Worm (Caenorhabditis elegans) whole organism, L1 larva: ENCODE results near the gene nhr-19.

ENCODE experiments used
- C16A3.4 ChIP-seq: fragments of 150-350 bp; optimal IDR thresholded peaks from 2 replicates; lab custom pipeline; 2014; ENCODE audit warnings: missing biosample characterization, missing genetic modification characterization
- C34B4.2 ChIP-seq: sonication (generic microtip); optimal IDR thresholded peaks from 2 replicates; lab custom pipeline; 2017; ENCODE audit warnings: mild to moderate bottlenecking, missing genetic modification characterization, missing compliant biosample characterization
- F16B12.6 ChIP-seq: fragments of 150-350 bp; optimal IDR thresholded peaks from 2 replicates; lab custom pipeline; 2014; ENCODE audit warnings: missing biosample characterization, missing genetic modification characterization
- aha-1 ChIP-seq: fragments of 150-350 bp; optimal IDR thresholded peaks from 2 replicates; lab custom pipeline; 2014; ENCODE audit warnings: missing biosample characterization, missing genetic modification characterization
- alr-1 ChIP-seq: fragments of 200-800 bp; sonication (Bioruptor generic); optimal IDR thresholded peaks from 2 replicates; lab custom pipeline; 2018; ENCODE audit warnings: borderline replicate concordance, mild to moderate bottlenecking, missing genetic modification characterization, missing compliant biosample characterization
- blmp-1 ChIP-seq: fragments of 150-350 bp; optimal IDR thresholded peaks from 2 replicates; lab custom pipeline; 2014; ENCODE audit warnings: missing biosample characterization, missing genetic modification characterization
- ceh-63 ChIP-seq: fragments of 200-800 bp; sonication (Bioruptor generic); optimal IDR thresholded peaks from 2 replicates; lab custom pipeline; 2018; ENCODE audit warnings: mild to moderate bottlenecking, missing genetic modification characterization, missing compliant biosample characterization
- ceh-90 ChIP-seq: sonication (generic microtip); optimal IDR thresholded peaks from 2 replicates; lab custom pipeline; 2016; ENCODE audit warnings: missing genetic modification characterization, missing compliant biosample characterization
- dsc-1 ChIP-seq: sonication (generic microtip); optimal IDR thresholded peaks from 2 replicates; lab custom pipeline; 2016; ENCODE audit warnings: mild to moderate bottlenecking, missing genetic modification characterization, missing compliant biosample characterization
- egl-13 ChIP-seq: sonication (generic microtip); optimal IDR thresholded peaks from 2 replicates; lab custom pipeline; 2016; ENCODE audit warnings: missing genotype, missing genetic modification reagents, missing genetic modification characterization, missing compliant biosample characterization
- egl-27 ChIP-seq, 2 experiments: fragments of 150-350 bp in 1 of 2; sonication (generic microtip); optimal IDR thresholded peaks; 3 replicates each; lab custom pipeline; 2017 to 2018; ENCODE audit warnings: missing biosample characterization in 2 of 2, missing genetic modification characterization in 2 of 2, missing genetic modification reagents in 2 of 2
- elt-2 ChIP-seq: sonication (generic microtip); optimal IDR thresholded peaks from 2 replicates; lab custom pipeline; 2016; ENCODE audit warnings: missing genetic modification characterization, mild to moderate bottlenecking, inconsistent platforms, missing compliant biosample characterization, missing genetic modification reagents
- elt-3 ChIP-seq, 6 experiments: fragments of 150-350 bp in 1 of 6; sonication (generic microtip); optimal IDR thresholded peaks; 2 replicates each; lab custom pipeline; 2017 to 2018; ENCODE audit warnings: missing biosample characterization in 6 of 6, missing genetic modification characterization in 6 of 6, inconsistent platforms in 1 of 6
- fkh-10 ChIP-seq: sonication (generic microtip); optimal IDR thresholded peaks from 2 replicates; lab custom pipeline; 2017; ENCODE audit warnings: missing biosample characterization, missing genetic modification reagents, missing genetic modification characterization
- fkh-8 ChIP-seq: sonication (generic microtip); optimal IDR thresholded peaks from 2 replicates; lab custom pipeline; 2016; ENCODE audit warnings: mild to moderate bottlenecking, missing genetic modification characterization, missing compliant biosample characterization
- grh-1 ChIP-seq: fragments of 200-800 bp; sonication (Bioruptor generic); IDR thresholded peaks from 2 replicates; pipeline ENCODE4 v1.3.6; 2022; ENCODE audit warnings: missing genetic modification reagents, missing genetic modification characterization, missing compliant biosample characterization
- hlh-17 ChIP-seq: fragments of 200-800 bp; sonication (Bioruptor generic); optimal IDR thresholded peaks from 2 replicates; lab custom pipeline; 2018; ENCODE audit warnings: missing genetic modification characterization, mild to moderate bottlenecking, missing compliant biosample characterization, moderate library complexity, borderline replicate concordance
- hlh-4 ChIP-seq: sonication (generic microtip); optimal IDR thresholded peaks from 2 replicates; lab custom pipeline; 2016; ENCODE audit warnings: mild to moderate bottlenecking, missing genetic modification characterization, missing compliant biosample characterization
- hpl-2 ChIP-seq: fragments of 150-350 bp; optimal IDR thresholded peaks from 2 replicates; lab custom pipeline; 2014; ENCODE audit warnings: missing biosample characterization, missing genetic modification reagents, missing genetic modification characterization
- jun-1 ChIP-seq: fragments of 150-350 bp; optimal IDR thresholded peaks from 2 replicates; lab custom pipeline; 2014; ENCODE audit warnings: missing biosample characterization, missing genetic modification reagents, missing genetic modification characterization
- lin-39 ChIP-seq: fragments of 150-350 bp; optimal IDR thresholded peaks from 2 replicates; lab custom pipeline; 2014; ENCODE audit warnings: missing biosample characterization, missing genetic modification reagents, missing genetic modification characterization
- lsy-2 ChIP-seq, 2 experiments: fragments of 150-350 bp; optimal IDR thresholded peaks; 2 replicates each; lab custom pipeline; 2014; ENCODE audit warnings: missing biosample characterization in 2 of 2, missing genetic modification characterization in 2 of 2
- mdl-1 ChIP-seq, 2 experiments: fragments of 150-350 bp; optimal IDR thresholded peaks; 2 replicates each; lab custom pipeline; 2014 to 2017; ENCODE audit warnings: missing biosample characterization in 2 of 2, missing genetic modification characterization in 2 of 2, inconsistent platforms in 1 of 2
- mef-2 ChIP-seq: fragments of 150-350 bp; optimal IDR thresholded peaks from 2 replicates; lab custom pipeline; 2014; ENCODE audit warnings: missing biosample characterization, missing genetic modification characterization
- mep-1 ChIP-seq: fragments of 150-350 bp; optimal IDR thresholded peaks from 2 replicates; lab custom pipeline; 2014; ENCODE audit warnings: missing biosample characterization, missing genetic modification characterization
- nhr-12 ChIP-seq: sonication (generic microtip); optimal IDR thresholded peaks from 2 replicates; lab custom pipeline; 2017; ENCODE audit warnings: missing biosample characterization, missing genetic modification characterization
- nhr-19 ChIP-seq: fragments of 200-800 bp; sonication (Bioruptor generic); conservative IDR thresholded peaks from 2 replicates; pipeline ENCODE4 v1.3.6; 2022; ENCODE audit warnings: missing genetic modification characterization, missing compliant biosample characterization
- nhr-28 ChIP-seq: fragments of 150-350 bp; optimal IDR thresholded peaks from 2 replicates; lab custom pipeline; 2014; ENCODE audit warnings: missing biosample characterization, missing genetic modification characterization
- nhr-47 ChIP-seq: sonication (generic microtip); optimal IDR thresholded peaks from 2 replicates; lab custom pipeline; 2016; ENCODE audit warnings: mild to moderate bottlenecking, missing genetic modification characterization, moderate library complexity, missing compliant biosample characterization
- nhr-76 ChIP-seq: sonication (generic microtip); optimal IDR thresholded peaks from 2 replicates; lab custom pipeline; 2017; ENCODE audit warnings: missing biosample characterization, missing genetic modification characterization
- nhr-77 ChIP-seq: fragments of 150-350 bp; optimal IDR thresholded peaks from 2 replicates; lab custom pipeline; 2014; ENCODE audit warnings: missing biosample characterization, missing genetic modification characterization
- nhr-84 ChIP-seq: sonication (generic microtip); optimal IDR thresholded peaks from 2 replicates; lab custom pipeline; 2017; ENCODE audit warnings: missing biosample characterization, missing genetic modification characterization
- pag-3 ChIP-seq: sonication (generic microtip); optimal IDR thresholded peaks from 2 replicates; lab custom pipeline; 2017; ENCODE audit warnings: missing genetic modification characterization, mild to moderate bottlenecking, missing compliant biosample characterization, antibody characterized with exemption, borderline replicate concordance; ENCODE audit not compliant: insufficient read depth
- pqm-1 ChIP-seq: sonication (generic microtip); optimal IDR thresholded peaks from 3 replicates; lab custom pipeline; 2017; ENCODE audit warnings: missing biosample characterization, missing genetic modification characterization
- rnt-1 ChIP-seq: sonication (generic microtip); optimal IDR thresholded peaks from 2 replicates; lab custom pipeline; 2016; ENCODE audit warnings: mild to moderate bottlenecking, missing genetic modification characterization, moderate library complexity, missing compliant biosample characterization
- skn-1 ChIP-seq: fragments of 150-350 bp; optimal IDR thresholded peaks from 2 replicates; lab custom pipeline; 2014; ENCODE audit warnings: missing biosample characterization, missing genetic modification characterization
- snpc-4 ChIP-seq: fragments of 150-350 bp; optimal IDR thresholded peaks from 2 replicates; lab custom pipeline; 2014; ENCODE audit warnings: missing biosample characterization, missing genetic modification characterization
- snu-23 ChIP-seq: sonication (generic microtip); optimal IDR thresholded peaks from 2 replicates; lab custom pipeline; 2016; ENCODE audit warnings: missing genetic modification characterization, missing compliant biosample characterization
- sptf-1 ChIP-seq: fragments of 150-350 bp; optimal IDR thresholded peaks from 2 replicates; lab custom pipeline; 2014; ENCODE audit warnings: missing biosample characterization, missing genetic modification characterization
- sup-37 ChIP-seq: fragments of 200-800 bp; sonication (Bioruptor generic); optimal IDR thresholded peaks from 2 replicates; lab custom pipeline; 2018; ENCODE audit warnings: mild to moderate bottlenecking, missing genetic modification characterization, missing compliant biosample characterization
- tlp-1 ChIP-seq: fragments of 150-350 bp; optimal IDR thresholded peaks from 2 replicates; lab custom pipeline; 2014; ENCODE audit warnings: missing biosample characterization, missing genetic modification characterization
- unc-30 ChIP-seq: sonication (generic microtip); optimal IDR thresholded peaks from 2 replicates; lab custom pipeline; 2017; ENCODE audit warnings: missing biosample characterization, missing genetic modification characterization
- unc-98 ChIP-seq: fragments of 200-800 bp; sonication (Bioruptor generic); IDR thresholded peaks from 2 replicates; pipeline ENCODE4 v1.3.6; 2022; ENCODE audit warnings: missing genetic modification characterization, missing compliant biosample characterization
- xbp-1 ChIP-seq: sonication (generic microtip); optimal IDR thresholded peaks from 2 replicates; lab custom pipeline; 2016; ENCODE audit warnings: missing genetic modification characterization, missing compliant biosample characterization
- zag-1 ChIP-seq: fragments of 150-350 bp; optimal IDR thresholded peaks from 2 replicates; lab custom pipeline; 2014; ENCODE audit warnings: missing biosample characterization, missing genetic modification characterization
- zip-4 ChIP-seq: fragments of 200-800 bp; sonication (Bioruptor generic); optimal IDR thresholded peaks from 2 replicates; lab custom pipeline; 2018; ENCODE audit warnings: mild to moderate bottlenecking, missing genetic modification characterization, moderate library complexity, missing compliant biosample characterization
- ztf-11 ChIP-seq, 2 experiments: sonication (generic microtip); optimal IDR thresholded peaks; 2 replicates each; lab custom pipeline; 2016 to 2017; ENCODE audit warnings: missing genetic modification characterization in 2 of 2, missing biosample characterization in 1 of 2, missing compliant biosample characterization in 1 of 2

nhr-19 gene

ce11 chrII:9636300-9636699 lies 31.0 kb upstream of the nhr-19 start, which contains the start of gene ZK1307.7:
TSS of gene ZK1307.7 (plus strand) at chrII:9636600.
- TF ChIP-seq zip-4 (no peak), egl-13 (tag; lab: Kevin White, UChicago) (no peak), nhr-84 (no peak), nhr-77 (tag; lab: Kevin White, UChicago) (no peak), mdl-1 (tag; optimal IDR thresholded peaks at IDR 0.05; lab: Kevin White, UChicago) (no peak), ceh-63 (no peak), mep-1 (tag; lab: Kevin White, UChicago) (no peak), C34B4.2 (tag; lab: Kevin White, UChicago) (no peak), nhr-76 (tag; lab: Kevin White, UChicago) (no peak), zag-1 (tag; lab: Kevin White, UChicago) (no peak), nhr-12 (tag; lab: Kevin White, UChicago) (no peak), lsy-2 (tag; optimal IDR thresholded peaks at IDR 0.05; lab: Kevin White, UChicago) (no peak), snpc-4 (tag; lab: Kevin White, UChicago) (no peak), tlp-1 (no peak), grh-1 (GFP tag; lab: Robert Waterston, UW) (no peak), sptf-1 (no peak), skn-1 (tag; lab: Kevin White, UChicago) (no peak)
- TF ChIP-seq, all 84 proteins: peak for 0

- no peak for TF ChIP-seq sptf-1
- TF ChIP-seq hpl-2 (GFP tag; lab: Kevin White, UChicago), result no peak
- no peak for TF ChIP-seq ceh-90 (tag; lab: Kevin White, UChicago)
- TF ChIP-seq nhr-12 (tag; lab: Kevin White, UChicago), result no peak
- TF ChIP-seq elt-2 (tag; lab: Kevin White, UChicago), result no peak
- no peak for TF ChIP-seq mep-1 (tag; lab: Kevin White, UChicago)
- TF ChIP-seq nhr-28 (tag; lab: Kevin White, UChicago), result no peak
- no peak for TF ChIP-seq jun-1 (tag; lab: Kevin White, UChicago)
- TF ChIP-seq dsc-1 (tag; lab: Kevin White, UChicago), result no peak
- TF ChIP-seq ztf-11 (tag; optimal IDR thresholded peaks at IDR 0.05; lab: Kevin White, UChicago), result no peak
- no peak for TF ChIP-seq lsy-2 (tag; optimal IDR thresholded peaks at IDR 0.05; lab: Kevin White, UChicago)
- TF ChIP-seq nhr-84, result no peak
- no peak for TF ChIP-seq mdl-1 (tag; optimal IDR thresholded peaks at IDR 0.05; lab: Kevin White, UChicago)
- no peak for TF ChIP-seq fkh-8 (tag; lab: Kevin White, UChicago)
- TF ChIP-seq snpc-4 (tag; lab: Kevin White, UChicago), result no peak
- TF ChIP-seq aha-1 (tag; lab: Kevin White, UChicago), result no peak
- no peak for TF ChIP-seq unc-30 (tag; lab: Kevin White, UChicago)
Observed at ce11 chrII:9625930-9626329, 20.6 kb upstream of the nhr-19 start.

- TF ChIP-seq F16B12.6 (no peak), rnt-1 (tag; lab: Kevin White, UChicago) (no peak), ztf-11 (tag; optimal IDR thresholded peaks at IDR 0.05; lab: Kevin White, UChicago) (no peak), xbp-1 (peak; percentile 98), mep-1 (tag; lab: Kevin White, UChicago) (peak; percentile 22), hlh-4 (tag; lab: Kevin White, UChicago) (no peak), tlp-1 (no peak), unc-98 (GFP tag; lab: Robert Waterston, UW) (no peak), hlh-17 (no peak), blmp-1 (tag; lab: Kevin White, UChicago) (peak; percentile 22), C34B4.2 (tag; lab: Kevin White, UChicago) (no peak), fkh-10 (GFP tag; lab: Kevin White, UChicago) (no peak), pqm-1 (tag; lab: Kevin White, UChicago) (no peak), sup-37 (no peak), elt-3 (tag; optimal IDR thresholded peaks at IDR 0.05; lab: Kevin White, UChicago) (peak in 1 of 6 experiments; percentile 33), unc-30 (tag; lab: Kevin White, UChicago) (no peak), lsy-2 (tag; optimal IDR thresholded peaks at IDR 0.05; lab: Kevin White, UChicago) (peak; percentile 14 to 46), lin-39 (tag; lab: Kevin White, UChicago) (no peak), mef-2 (tag; lab: Kevin White, UChicago) (no peak), alr-1 (tag; lab: Kevin White, UChicago) (no peak), nhr-19 (no peak), fkh-8 (tag; lab: Kevin White, UChicago) (no peak), egl-27 (tag; optimal IDR thresholded peaks at IDR 0.05; lab: Kevin White, UChicago) (no peak), pag-3 (tag; lab: Kevin White, UChicago) (no peak), nhr-47 (tag; lab: Kevin White, UChicago) (no peak), egl-13 (tag; lab: Kevin White, UChicago) (no peak), C16A3.4 (tag; lab: Kevin White, UChicago) (peak; percentile 27), aha-1 (tag; lab: Kevin White, UChicago) (no peak), snu-23 (no peak)
Observed at ce11 chrII:9624110-9624695, 18.9 kb upstream of the nhr-19 start, which contains the start of the genes dnj-20 and ZK1307.8. TSS of gene dnj-20 (minus strand) at chrII:9624176. TSS of gene ZK1307.8 (plus strand) at chrII:9624613.
